Worm (Caenorhabditis elegans): ENCODE data around the gene acl-7.
A peak's percentile ranks its signal among the peaks of the same experiment; 100 is the strongest.

DNA sequence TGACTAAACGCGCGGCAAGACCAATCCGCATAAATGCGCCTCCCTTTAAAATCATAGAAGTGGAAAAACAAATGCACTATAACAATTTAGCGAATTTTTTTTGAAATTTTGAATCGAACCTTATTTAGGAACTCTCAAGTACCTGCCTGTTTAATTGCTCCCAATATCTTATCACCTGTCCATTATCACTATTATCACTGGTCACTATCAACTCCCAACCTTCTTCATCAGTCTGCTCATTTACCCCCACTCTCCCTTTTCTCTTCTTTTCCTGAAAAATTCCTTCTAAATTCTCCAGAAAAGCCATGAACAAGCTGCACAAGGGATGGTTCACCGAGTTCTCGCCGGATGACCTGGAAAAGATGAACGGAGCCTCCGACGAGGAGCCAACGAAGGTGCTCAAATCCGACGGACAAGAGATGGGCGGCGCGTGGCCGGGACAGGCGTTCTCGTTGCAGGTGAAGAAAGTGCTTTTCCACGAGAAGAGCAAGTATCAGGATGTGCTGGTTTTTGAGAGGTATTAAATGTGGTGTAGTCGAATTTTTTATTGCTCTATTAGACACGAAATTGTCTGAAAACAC lies 9.6 kb downstream of the acl-7 start, which contains the start of gene spds-1:
- TF ChIP-seq skn-1 (tag; optimal IDR thresholded peaks at IDR 0.05) (no peak), ztf-11 (tag; optimal IDR thresholded peaks at IDR 0.05) (no peak), elt-3 (tag; optimal IDR thresholded peaks at IDR 0.05) (no peak), nhr-12 (tag; optimal IDR thresholded peaks at IDR 0.05) (no peak), pha-4 (tag; optimal IDR thresholded peaks at IDR 0.05) (no peak), ztf-4 (tag; optimal IDR thresholded peaks at IDR 0.05) (no peak), fos-1 (tag; optimal IDR thresholded peaks at IDR 0.05) (no peak), fkh-10 (GFP tag; optimal IDR thresholded peaks at IDR 0.05) (no peak), daf-12 (tag; optimal IDR thresholded peaks at IDR 0.05) (no peak), egl-27 (tag; optimal IDR thresholded peaks at IDR 0.05) (no peak), ceh-28 (tag; optimal IDR thresholded peaks at IDR 0.05) (no peak), elt-2 (tag; optimal IDR thresholded peaks at IDR 0.05) (peak; percentile 59)

Measured in whole organism, L3 larva.